Fruit fly (Drosophila melanogaster) whole organism, embryonic: Measurements from ENCODE around the gene par-6.

ENCODE experiments used
- CG6175 ChIP-seq: fragments of 200-800 bp; sonication (Bioruptor generic); IDR thresholded peaks from 3 replicates; pipeline ENCODE4 v1.3.6; 2022; ENCODE audit warnings: missing biosample characterization, missing genetic modification characterization
- Doc3 ChIP-seq: fragments of 200-800 bp; sonication (Bioruptor generic); IDR thresholded peaks from 3 replicates; pipeline ENCODE4 v1.3.6; 2022; ENCODE audit warnings: missing biosample characterization, missing genetic modification characterization; ENCODE audit not compliant: partially characterized antibody
- ap ChIP-seq: fragments of 200-800 bp; sonication (Bioruptor generic); IDR thresholded peaks from 2 replicates; pipeline ENCODE4 v1.3.6; 2022; ENCODE audit warnings: missing biosample characterization, missing genetic modification characterization
- bowl ChIP-seq: fragments of 200-800 bp; sonication (Bioruptor generic); IDR thresholded peaks from 2 replicates; pipeline ENCODE4 v1.3.6; 2022; ENCODE audit warnings: missing biosample characterization, missing genetic modification characterization
- chn ChIP-seq: fragments of 200-800 bp; sonication (Bioruptor generic); optimal IDR thresholded peaks from 2 replicates; lab custom pipeline; 2016; ENCODE audit warnings: missing biosample characterization, missing genetic modification characterization

- TF ChIP-seq ap, result no peak
- TF ChIP-seq CG6175, result no peak
- TF ChIP-seq Doc3 (GFP tag; lab: Robert Waterston, UW), result no peak
- TF ChIP-seq bowl (GFP tag; lab: Robert Waterston, UW), result no peak
- TF ChIP-seq chn (GFP tag; lab: Kevin White, UChicago), result no peak
Observed at dm6 chrX:17724288-17724914, 21.2 kb downstream of the par-6 start.
